Fruit fly (Drosophila melanogaster) S2 (cell line): ENCODE results near the gene CG46459.

Source experiments
- CG8478 ChIP-seq: fragments of >200 bp; optimal IDR thresholded peaks from 2 replicates; lab custom pipeline; 2018
- CTCF ChIP-seq, 2 experiments: fragments of >200 bp; optimal IDR thresholded peaks; 2 replicates each; lab custom pipeline; 2018

DNA sequence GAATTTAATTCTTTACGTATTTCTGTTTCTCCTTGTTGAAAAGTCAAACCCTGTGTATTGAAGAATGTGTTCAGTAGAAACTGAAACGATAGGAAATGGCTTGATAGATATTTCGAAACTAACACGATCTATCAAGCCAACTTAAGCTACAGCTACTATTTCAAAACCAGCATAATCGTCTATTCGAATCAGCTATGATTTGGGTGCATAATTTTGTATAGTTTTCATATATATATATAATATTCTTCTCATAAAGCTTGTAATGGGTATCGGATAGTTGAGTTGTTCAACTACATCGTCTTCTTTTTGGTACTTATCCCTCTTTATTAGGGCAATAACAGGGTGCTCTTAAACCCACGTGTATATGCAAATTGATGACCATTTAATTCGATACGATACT is 39.4 kb downstream of the CG46459 start, which contains the start of gene tomboy20:
- TF ChIP-seq CG8478 (lab: Kevin White, UChicago) (no peak), CTCF (optimal IDR thresholded peaks at IDR 0.05; lab: Kevin White, UChicago) (no peak)
